Worm (Caenorhabditis elegans): ENCODE results near the gene cyn-17.

DNA sequence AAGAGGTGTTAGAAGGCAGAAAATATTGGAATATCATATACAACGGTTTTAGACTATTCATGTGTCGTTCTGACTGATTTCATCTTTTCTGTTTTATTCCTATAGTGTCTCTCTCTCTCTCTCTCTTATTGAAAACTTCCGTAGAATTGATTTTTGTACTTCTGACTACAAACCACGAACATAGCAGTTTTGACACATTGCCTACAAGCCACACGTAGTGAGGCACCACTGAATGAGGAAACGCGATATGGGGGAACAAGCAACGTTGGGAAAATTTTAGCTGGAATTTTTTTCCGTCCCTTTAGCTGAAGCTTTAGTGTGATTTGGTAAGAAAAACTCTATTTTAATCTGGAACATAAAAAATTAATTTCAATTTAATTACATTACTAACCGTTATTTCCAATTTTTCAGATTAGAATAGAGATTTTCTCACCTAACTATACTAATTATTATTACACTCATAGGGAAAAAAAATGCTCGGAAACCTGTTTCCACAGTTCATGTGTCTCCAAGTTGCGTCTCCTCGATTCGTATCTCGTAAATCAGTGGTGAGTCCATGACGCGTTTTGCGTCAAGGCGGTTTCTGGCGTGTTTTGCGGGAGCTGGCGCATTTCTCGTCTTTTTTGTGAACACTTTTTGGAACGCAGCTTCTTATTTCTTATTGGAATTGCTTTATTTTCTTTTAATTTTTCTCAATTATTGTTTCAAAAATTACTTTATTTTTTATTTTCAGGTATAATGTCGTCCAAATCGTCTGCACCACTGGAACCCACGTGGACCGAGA, 8.8 kb upstream of the cyn-17 start, which contains the start of the genes nhr-142 and F44E7.9:
- no peak for TF ChIP-seq ces-1 (GFP tag; optimal IDR thresholded peaks at IDR 0.05)
- peak; percentile 92 for TF ChIP-seq nhr-102 (tag; optimal IDR thresholded peaks at IDR 0.05)
- no peak for TF ChIP-seq lin-15B (tag; optimal IDR thresholded peaks at IDR 0.05)
- no peak for TF ChIP-seq tag-97 (GFP tag; IDR thresholded peaks at IDR 0.05)
- TF ChIP-seq vab-7 (GFP tag; IDR thresholded peaks at IDR 0.05), result peak; percentile 44; the same call in 1 of the 2 replicates
- TF ChIP-seq F49E8.2 (tag; optimal IDR thresholded peaks at IDR 0.05; ENCODE audit: borderline replicate concordance), result no peak
- peak; percentile 96 for TF ChIP-seq aha-1 (tag)
- peak; percentile 78 for TF ChIP-seq ceh-20 (GFP tag; IDR thresholded peaks at IDR 0.05)
- peak; percentile 91 for TF ChIP-seq nhr-6 (tag; optimal IDR thresholded peaks at IDR 0.05)
- peak; percentile 33 to 89 for TF ChIP-seq lsy-2 (tag; optimal IDR thresholded peaks at IDR 0.05)
- peak; percentile 66 for TF ChIP-seq snpc-1.2 (GFP tag; IDR thresholded peaks at IDR 0.05)
- TF ChIP-seq sdz-12 (GFP tag; optimal IDR thresholded peaks at IDR 0.05), result no peak
- TF ChIP-seq dve-1 (tag; optimal IDR thresholded peaks at IDR 0.05; ENCODE audit: insufficient read depth), result peak; percentile 82

Data from whole organism, L4 larva.